Worm (Caenorhabditis elegans): ENCODE measurements around the gene T10F2.2.

DNA sequence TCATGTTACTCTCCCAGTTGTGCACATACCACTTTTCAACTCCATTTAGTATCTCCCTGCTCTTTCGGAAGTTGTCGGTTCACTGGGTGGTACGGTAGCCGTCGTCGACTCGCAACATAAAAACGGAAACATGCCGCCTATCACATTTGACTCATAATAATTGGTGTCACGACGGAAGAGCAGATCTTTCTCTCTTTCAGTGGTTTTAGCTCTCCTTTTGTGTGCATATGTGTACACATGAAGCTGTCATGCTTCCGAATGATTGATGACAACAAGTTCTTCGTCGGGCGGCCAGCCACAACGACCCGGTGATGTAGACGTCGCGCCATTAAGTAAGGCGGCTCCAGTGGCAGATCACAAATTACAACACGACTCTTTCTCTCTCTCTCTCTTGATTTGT is 39.4 kb downstream of the T10F2.2 start:
- no peak for TF ChIP-seq blmp-1 (tag; optimal IDR thresholded peaks at IDR 0.05)
- no peak for TF ChIP-seq elt-3 (tag; optimal IDR thresholded peaks at IDR 0.05)

All from whole organism, mixed stage, embryonic.